Fruit fly (Drosophila melanogaster) whole organism, embryonic: Measurements from ENCODE around the gene SC35.
A peak's percentile ranks its signal among the peaks of the same experiment; 100 is the strongest.

Source experiments
- Bgb ChIP-seq: fragments of 200-800 bp; sonication (Bioruptor generic); IDR thresholded peaks from 2 replicates; pipeline ENCODE4 v1.3.6; 2022; ENCODE audit warnings: missing biosample characterization, missing genetic modification characterization; ENCODE audit not compliant: partially characterized antibody
- CG11456 ChIP-seq: fragments of 200-800 bp; sonication (Bioruptor generic); IDR thresholded peaks from 3 replicates; pipeline ENCODE4 v1.3.6; 2022; ENCODE audit warnings: missing biosample characterization, missing genetic modification characterization
- CG11695 ChIP-seq: fragments of 200-800 bp; sonication (Bioruptor generic); IDR thresholded peaks from 3 replicates; pipeline ENCODE4 v1.3.6; 2022; ENCODE audit warnings: missing biosample characterization, missing genetic modification characterization
- CG13624 ChIP-seq: fragments of 200-800 bp; sonication (Bioruptor generic); optimal IDR thresholded peaks from 2 replicates; lab custom pipeline; 2016; ENCODE audit warnings: missing biosample characterization, missing genetic modification characterization
- CG14050 ChIP-seq: fragments of 200-800 bp; sonication (Bioruptor generic); IDR thresholded peaks from 3 replicates; pipeline ENCODE4 v1.3.6; 2022; ENCODE audit warnings: missing biosample characterization, missing genetic modification characterization
- CG1529 ChIP-seq: fragments of 200-800 bp; sonication (Bioruptor generic); optimal IDR thresholded peaks from 3 replicates; lab custom pipeline; 2018; ENCODE audit warnings: missing biosample characterization, missing genetic modification characterization
- CG16779 ChIP-seq: fragments of 200-800 bp; sonication (Bioruptor generic); IDR thresholded peaks from 2 replicates; pipeline ENCODE4 v1.3.6; 2022; ENCODE audit warnings: missing biosample characterization, missing genetic modification characterization
- CG2120 ChIP-seq: fragments of 200-800 bp; sonication (Bioruptor generic); optimal IDR thresholded peaks from 3 replicates; lab custom pipeline; 2016; ENCODE audit warnings: missing biosample characterization, missing genetic modification characterization
- CG32767 ChIP-seq: fragments of 200-800 bp; sonication (Bioruptor generic); IDR thresholded peaks from 2 replicates; pipeline ENCODE4 v1.3.6; 2022; ENCODE audit warnings: missing biosample characterization, missing genetic modification characterization
- CG3407 ChIP-seq: fragments of 200-800 bp; sonication (Bioruptor generic); optimal IDR thresholded peaks from 2 replicates; lab custom pipeline; 2018; ENCODE audit warnings: missing biosample characterization, mild to moderate bottlenecking, missing genetic modification characterization
- CG34224 ChIP-seq: fragments of 200-800 bp; sonication (Bioruptor generic); IDR thresholded peaks from 3 replicates; pipeline ENCODE4 v1.3.6; 2022; ENCODE audit warnings: missing biosample characterization, missing genetic modification characterization; ENCODE audit not compliant: partially characterized antibody
- CG3726 ChIP-seq: fragments of 200-800 bp; sonication (Bioruptor generic); IDR thresholded peaks from 3 replicates; pipeline ENCODE4, ENCODE4 v1.3.6; 2022; ENCODE audit warnings: missing biosample characterization, missing genetic modification characterization
- CG6854 ChIP-seq: fragments of 200-800 bp; sonication (Bioruptor generic); optimal IDR thresholded peaks from 3 replicates; lab custom pipeline; 2017; ENCODE audit warnings: missing biosample characterization, mild to moderate bottlenecking, missing genetic modification characterization
- CG7839 ChIP-seq: fragments of 200-800 bp; sonication (Bioruptor generic); optimal IDR thresholded peaks from 3 replicates; lab custom pipeline; 2018; ENCODE audit warnings: missing biosample characterization, mild to moderate bottlenecking, missing genetic modification characterization, moderate library complexity
- CG8924 ChIP-seq: fragments of 200-800 bp; optimal IDR thresholded peaks from 3 replicates; lab custom pipeline; 2019; ENCODE audit warnings: missing biosample characterization, mild to moderate bottlenecking, missing genetic modification characterization, moderate library complexity
- Chrac-16 ChIP-seq: fragments of 200-800 bp; sonication (Bioruptor generic); optimal IDR thresholded peaks from 3 replicates; lab custom pipeline; 2016; ENCODE audit warnings: missing biosample characterization, missing genetic modification characterization
- CrebB ChIP-seq: fragments of 200-800 bp; sonication (Bioruptor generic); optimal IDR thresholded peaks from 3 replicates; lab custom pipeline; 2018; ENCODE audit warnings: missing biosample characterization, mild to moderate bottlenecking, missing genetic modification characterization
- Eip74EF ChIP-seq, 2 experiments: fragments of 200-800 bp in 1 of 2; fragments of >200 bp in 1 of 2; sonication (Bioruptor generic) in 1 of 2; optimal IDR thresholded peaks; 2 replicates each; lab custom pipeline; 2017 to 2019; ENCODE audit warnings: missing biosample characterization in 2 of 2, missing genetic modification characterization in 2 of 2, mild to moderate bottlenecking in 1 of 2, moderate library complexity in 1 of 2
- HHEX ChIP-seq: fragments of 200-800 bp; sonication (Bioruptor generic); optimal IDR thresholded peaks from 3 replicates; lab custom pipeline; 2017; ENCODE audit warnings: missing biosample characterization, mild to moderate bottlenecking, missing genetic modification characterization, missing genetic modification reagents
- Neu2 ChIP-seq: fragments of 200-800 bp; sonication (Bioruptor generic); optimal IDR thresholded peaks from 3 replicates; lab custom pipeline; 2016; ENCODE audit warnings: missing biosample characterization, missing genetic modification characterization, borderline replicate concordance
- NfI ChIP-seq: fragments of 200-800 bp; sonication (Bioruptor generic); optimal IDR thresholded peaks from 3 replicates; lab custom pipeline; 2018; ENCODE audit warnings: missing biosample characterization, mild to moderate bottlenecking, missing genetic modification characterization, moderate library complexity
- Poxn ChIP-seq: fragments of 200-800 bp; sonication (Bioruptor generic); IDR thresholded peaks from 2 replicates; pipeline ENCODE4 v1.3.6; 2022; ENCODE audit warnings: missing biosample characterization, missing genetic modification characterization
- Ravus ChIP-seq: fragments of 200-800 bp; sonication (Bioruptor generic); IDR thresholded peaks from 2 replicates; pipeline ENCODE4 v1.3.6; 2022; ENCODE audit warnings: missing biosample characterization, missing genetic modification characterization
- Sin3A ChIP-seq: fragments of >200 bp; optimal IDR thresholded peaks from 2 replicates; lab custom pipeline; 2018
- Sox100B ChIP-seq: fragments of 200-800 bp; sonication (Bioruptor generic); optimal IDR thresholded peaks from 3 replicates; lab custom pipeline; 2018; ENCODE audit warnings: missing biosample characterization, mild to moderate bottlenecking, missing genetic modification characterization
- Taf1 ChIP-seq: fragments of 200-800 bp; sonication (Bioruptor generic); IDR thresholded peaks from 2 replicates; pipeline ENCODE4 v1.3.6; 2022; ENCODE audit warnings: missing biosample characterization, missing genetic modification characterization
- ac ChIP-seq: fragments of 200-800 bp; sonication (Bioruptor generic); optimal IDR thresholded peaks from 3 replicates; lab custom pipeline; 2017; ENCODE audit warnings: missing biosample characterization, mild to moderate bottlenecking, missing genetic modification characterization
- aop ChIP-seq: fragments of 200-800 bp; sonication (Bioruptor generic); IDR thresholded peaks from 2 replicates; pipeline ENCODE4 v1.3.6; 2022; ENCODE audit warnings: missing biosample characterization, missing genetic modification characterization
- ara ChIP-seq: fragments of 200-800 bp; sonication (Bioruptor generic); IDR thresholded peaks from 2 replicates; pipeline ENCODE4 v1.3.6; 2022; ENCODE audit warnings: missing biosample characterization, missing genetic modification characterization
- ase ChIP-seq: fragments of 200-800 bp; sonication (Bioruptor generic); IDR thresholded peaks from 3 replicates; pipeline ENCODE4 v1.3.6; 2022; ENCODE audit warnings: missing biosample characterization, missing genetic modification characterization
- ash1 ChIP-seq: fragments of 200-800 bp; sonication (Bioruptor generic); optimal IDR thresholded peaks from 2 replicates; lab custom pipeline; 2018; ENCODE audit warnings: missing biosample characterization, mild to moderate bottlenecking, missing genetic modification characterization
- bigmax ChIP-seq: fragments of 200-800 bp; sonication (Bioruptor generic); optimal IDR thresholded peaks from 2 replicates; lab custom pipeline; 2018; ENCODE audit warnings: missing biosample characterization, mild to moderate bottlenecking, missing genetic modification characterization
- br ChIP-seq: fragments of >200 bp; optimal IDR thresholded peaks from 2 replicates; lab custom pipeline; 2017
- bsh ChIP-seq, 2 experiments: fragments of 200-800 bp; sonication (Bioruptor generic); optimal IDR thresholded peaks; 2 replicates each; lab custom pipeline; 2017 to 2018; ENCODE audit warnings: mild to moderate bottlenecking in 2 of 2, missing biosample characterization in 2 of 2, missing genetic modification characterization in 2 of 2, moderate library complexity in 1 of 2
- cwo ChIP-seq: fragments of 200-800 bp; sonication (Bioruptor generic); optimal IDR thresholded peaks from 3 replicates; lab custom pipeline; 2017; ENCODE audit warnings: missing biosample characterization, missing genetic modification characterization, mild to moderate bottlenecking, moderate library complexity, missing genetic modification reagents
- dpn ChIP-seq, 2 experiments: fragments of 200-800 bp; sonication (Bioruptor generic); optimal IDR thresholded peaks; 3 replicates each; lab custom pipeline; 2016; ENCODE audit warnings: missing biosample characterization in 2 of 2, missing genetic modification characterization in 2 of 2
- dysf ChIP-seq: fragments of 200-800 bp; sonication (Bioruptor generic); IDR thresholded peaks from 3 replicates; pipeline ENCODE4 v1.3.6; 2022; ENCODE audit warnings: missing biosample characterization, missing genetic modification characterization
- fd3F ChIP-seq: fragments of 200-800 bp; sonication (Bioruptor generic); optimal IDR thresholded peaks from 2 replicates; lab custom pipeline; 2018; ENCODE audit warnings: missing biosample characterization, mild to moderate bottlenecking, missing genetic modification characterization, moderate library complexity
- fd64A ChIP-seq: fragments of 200-800 bp; sonication (Bioruptor generic); optimal IDR thresholded peaks from 3 replicates; lab custom pipeline; 2018; ENCODE audit warnings: missing biosample characterization, mild to moderate bottlenecking, missing genetic modification characterization
- gsb-n ChIP-seq: fragments of 200-800 bp; sonication (Bioruptor generic); optimal IDR thresholded peaks from 3 replicates; lab custom pipeline; 2018; ENCODE audit warnings: missing biosample characterization, mild to moderate bottlenecking, missing genetic modification characterization
- hth ChIP-seq: fragments of >200 bp; optimal IDR thresholded peaks from 2 replicates; lab custom pipeline; 2017; ENCODE audit warnings: inconsistent platforms
- kay ChIP-seq: fragments of 200-800 bp; sonication (Bioruptor generic); optimal IDR thresholded peaks from 2 replicates; lab custom pipeline; 2016; ENCODE audit warnings: missing biosample characterization, missing genetic modification characterization
- lola ChIP-seq, 3 experiments: fragments of >200 bp in 2 of 3; fragments of 200-800 bp in 1 of 3; sonication (Bioruptor generic) in 1 of 3; optimal IDR thresholded peaks; 2 replicates each; lab custom pipeline; 2017 to 2019; ENCODE audit warnings: missing biosample characterization in 3 of 3, missing genetic modification characterization in 3 of 3, mild to moderate bottlenecking in 1 of 3, moderate library complexity in 1 of 3
- lov ChIP-seq, 2 experiments: fragments of 200-800 bp in 1 of 2; fragments of >200 bp in 1 of 2; sonication (Bioruptor generic) in 1 of 2; IDR thresholded peaks in 1 of 2; optimal IDR thresholded peaks in 1 of 2; 2 replicates in 1 of 2; 3 replicates in 1 of 2; pipeline versions ENCODE4 v1.3.6 to Lab custom; 2017 to 2022; ENCODE audit warnings: missing biosample characterization in 1 of 2, missing genetic modification characterization in 1 of 2
- pzg ChIP-seq: fragments of 200-800 bp; sonication (Bioruptor generic); optimal IDR thresholded peaks from 3 replicates; lab custom pipeline; 2018; ENCODE audit warnings: missing biosample characterization, mild to moderate bottlenecking, missing genetic modification characterization, moderate library complexity
- sisA ChIP-seq: fragments of 200-800 bp; sonication (Bioruptor generic); IDR thresholded peaks from 2 replicates; pipeline ENCODE4 v1.3.6; 2022; ENCODE audit warnings: missing biosample characterization, missing genetic modification characterization
- slou ChIP-seq: fragments of 200-800 bp; sonication (Bioruptor generic); optimal IDR thresholded peaks from 3 replicates; lab custom pipeline; 2016; ENCODE audit warnings: missing biosample characterization, missing genetic modification characterization
- tgo ChIP-seq: fragments of 200-800 bp; sonication (Bioruptor generic); IDR thresholded peaks from 3 replicates; pipeline ENCODE4 v1.3.6; 2022; ENCODE audit warnings: missing biosample characterization, missing genetic modification characterization
- vvl ChIP-seq: fragments of 200-800 bp; sonication (Bioruptor generic); IDR thresholded peaks from 2 replicates; pipeline ENCODE4 v1.3.6; 2022; ENCODE audit warnings: missing biosample characterization, missing genetic modification characterization

Gene SC35

dm6 chr2L:12465164-12466011 lies 30.9 kb upstream of the SC35 start (continued):
- no peak for TF ChIP-seq fd64A (GFP tag; lab: Kevin White, UChicago)
- TF ChIP-seq ac (GFP tag; lab: Kevin White, UChicago): peak; percentile 77
- no peak for TF ChIP-seq aop (GFP tag; lab: Robert Waterston, UW)
- TF ChIP-seq Neu2 (GFP tag; lab: Kevin White, UChicago): no peak
- no peak for TF ChIP-seq CG34224 (GFP tag; lab: Robert Waterston, UW)
- TF ChIP-seq ash1 (GFP tag; lab: Kevin White, UChicago): no peak
- TF ChIP-seq HHEX (GFP tag; lab: Kevin White, UChicago): peak; percentile 23
- peak; percentile 46 for TF ChIP-seq Sox100B
- no peak for TF ChIP-seq CG16779 (GFP tag; lab: Robert Waterston, UW)
- TF ChIP-seq slou: no peak
- TF ChIP-seq CG2120: no peak
- TF ChIP-seq CG14050 (GFP tag; lab: Robert Waterston, UW): no peak
- no peak for TF ChIP-seq CG3726
- TF ChIP-seq bsh (GFP tag; optimal IDR thresholded peaks at IDR 0.05; lab: Kevin White, UChicago): peak in 1 of 2 experiments; percentile 54
- peak; percentile 53 for TF ChIP-seq gsb-n (tag; lab: Kevin White, UChicago)
- no peak for TF ChIP-seq NfI (GFP tag; lab: Kevin White, UChicago)
- TF ChIP-seq br (lab: Kevin White, UChicago): no peak
- TF ChIP-seq lov (optimal IDR thresholded peaks at IDR 0.05; lab: Kevin White, UChicago): no peak
- TF ChIP-seq lov (GFP tag; IDR thresholded peaks at IDR 0.05; lab: Robert Waterston, UW): no peak
- no peak for TF ChIP-seq kay (GFP tag; lab: Kevin White, UChicago)
- no peak for TF ChIP-seq dpn (GFP tag; optimal IDR thresholded peaks at IDR 0.05; lab: Kevin White, UChicago)
- TF ChIP-seq CG11695: 0 out of 3 replicates have a peak, but pooled peaks have one; percentile 45
- TF ChIP-seq tgo (GFP tag; lab: Robert Waterston, UW): no peak
- peak; percentile 2 for TF ChIP-seq CrebB (tag; lab: Kevin White, UChicago)
- no peak for TF ChIP-seq Sin3A (lab: Kevin White, UChicago)
- no peak for TF ChIP-seq Bgb
- TF ChIP-seq Poxn: no peak
- no peak for TF ChIP-seq Taf1 (GFP tag; lab: Robert Waterston, UW)
- no peak for TF ChIP-seq CG8924 (tag; lab: Kevin White, UChicago)
- TF ChIP-seq CG32767 (GFP tag; lab: Robert Waterston, UW): no peak
- no peak for TF ChIP-seq vvl (GFP tag; lab: Robert Waterston, UW)
- TF ChIP-seq ara (GFP tag; lab: Robert Waterston, UW): no peak
- TF ChIP-seq Chrac-16 (GFP tag; lab: Kevin White, UChicago): no peak
- TF ChIP-seq CG7839 (tag; lab: Kevin White, UChicago): no peak
- TF ChIP-seq CG3407 (GFP tag; lab: Kevin White, UChicago): peak; percentile 65
- TF ChIP-seq sisA (GFP tag; lab: Robert Waterston, UW): no peak
- no peak for TF ChIP-seq CG13624
- no peak for TF ChIP-seq cwo (GFP tag; lab: Kevin White, UChicago)
- no peak for TF ChIP-seq CG11456 (GFP tag; lab: Robert Waterston, UW)
- TF ChIP-seq Ravus (GFP tag; lab: Robert Waterston, UW): no peak
- TF ChIP-seq fd3F (GFP tag; lab: Kevin White, UChicago): no peak
- TF ChIP-seq dysf (GFP tag; lab: Robert Waterston, UW): no peak
- peak in 1 of 2 experiments; percentile 23 for TF ChIP-seq Eip74EF (GFP tag; optimal IDR thresholded peaks at IDR 0.05; lab: Kevin White, UChicago)
- TF ChIP-seq pzg (GFP tag; lab: Kevin White, UChicago): no peak
- peak; percentile 31 for TF ChIP-seq CG1529 (GFP tag; lab: Kevin White, UChicago)
- peak in 1 of 3 experiments; percentile 23 for TF ChIP-seq lola (GFP tag; optimal IDR thresholded peaks at IDR 0.05; lab: Kevin White, UChicago)
- no peak for TF ChIP-seq ase
- TF ChIP-seq hth (lab: Kevin White, UChicago): no peak
- no peak for TF ChIP-seq bigmax (GFP tag; lab: Kevin White, UChicago)
- TF ChIP-seq CG6854: no peak
